Fruit fly (Drosophila melanogaster): ENCODE measurements around the gene CG42366.

- TF ChIP-seq Rel (GFP tag; optimal IDR thresholded peaks at IDR 0.05) (no peak), Rel (tag; optimal IDR thresholded peaks at IDR 0.05) (no peak), sv (GFP tag; optimal IDR thresholded peaks at IDR 0.05) (no peak), h (GFP tag; optimal IDR thresholded peaks at IDR 0.05) (no peak), Abd-B (GFP tag; optimal IDR thresholded peaks at IDR 0.05) (no peak), HLH106 (tag; optimal IDR thresholded peaks at IDR 0.05) (no peak), psq (GFP tag; optimal IDR thresholded peaks at IDR 0.05) (no peak), jim (GFP tag; optimal IDR thresholded peaks at IDR 0.05) (no peak)
These were observed 47.7 kb downstream of the CG42366 start for dm6 chr2L:9972624-9973023.
